Worm (Caenorhabditis elegans) whole organism, late embryonic: ENCODE results near the gene nhr-114.

ENCODE experiments used
- elt-2 ChIP-seq: sonication (generic microtip); optimal IDR thresholded peaks from 2 replicates; lab custom pipeline; 2016; ENCODE audit warnings: missing genetic modification reagents, missing genetic modification characterization, missing compliant biosample characterization
- ets-4 ChIP-seq: sonication (generic microtip); optimal IDR thresholded peaks from 2 replicates; lab custom pipeline; 2016; ENCODE audit warnings: missing genetic modification characterization, missing compliant biosample characterization
- fax-1 ChIP-seq: sonication (generic microtip); optimal IDR thresholded peaks from 2 replicates; lab custom pipeline; 2016; ENCODE audit warnings: missing genotype, missing genetic modification characterization, missing compliant biosample characterization
- hlh-15 ChIP-seq: sonication (generic microtip); optimal IDR thresholded peaks from 2 replicates; lab custom pipeline; 2016; ENCODE audit warnings: missing genetic modification characterization, missing compliant biosample characterization
- hlh-30 ChIP-seq: sonication (generic microtip); optimal IDR thresholded peaks from 2 replicates; lab custom pipeline; 2017; ENCODE audit warnings: antibody characterized with exemption, missing genetic modification characterization, missing compliant biosample characterization; ENCODE audit not compliant: insufficient read depth
- lim-6 ChIP-seq: sonication (generic microtip); optimal IDR thresholded peaks from 2 replicates; lab custom pipeline; 2016; ENCODE audit warnings: missing genetic modification characterization, missing compliant biosample characterization
- nhr-11 ChIP-seq: fragments of 150-350 bp; optimal IDR thresholded peaks from 2 replicates; lab custom pipeline; 2014; ENCODE audit warnings: missing biosample characterization, missing genetic modification characterization
- pag-3 ChIP-seq: sonication (generic microtip); optimal IDR thresholded peaks from 2 replicates; lab custom pipeline; 2016; ENCODE audit warnings: missing compliant biosample characterization, missing genetic modification characterization, borderline replicate concordance
- pqm-1 ChIP-seq: sonication (generic microtip); optimal IDR thresholded peaks from 2 replicates; lab custom pipeline; 2016; ENCODE audit warnings: missing genetic modification characterization, missing compliant biosample characterization
- sdc-2 ChIP-seq: sonication (generic microtip); optimal IDR thresholded peaks from 2 replicates; lab custom pipeline; 2016; ENCODE audit warnings: missing genotype, missing genetic modification characterization, missing compliant biosample characterization
- sox-4 ChIP-seq: sonication (generic microtip); optimal IDR thresholded peaks from 2 replicates; lab custom pipeline; 2017; ENCODE audit warnings: mild to moderate bottlenecking, missing genetic modification characterization, inconsistent platforms, missing compliant biosample characterization
- tbx-2 ChIP-seq: sonication (generic microtip); optimal IDR thresholded peaks from 2 replicates; lab custom pipeline; 2016; ENCODE audit warnings: missing genetic modification characterization, missing compliant biosample characterization
- unc-55 ChIP-seq: sonication (generic microtip); optimal IDR thresholded peaks from 2 replicates; lab custom pipeline; 2017; ENCODE audit warnings: missing biosample characterization, missing genetic modification reagents, missing genetic modification characterization

ce11 chrV:4186453-4187143 lies 404 bp upstream of the nhr-114 start:
- no peak for TF ChIP-seq tbx-2 (tag; lab: Kevin White, UChicago)
- no peak for TF ChIP-seq hlh-15 (tag; lab: Kevin White, UChicago)
- TF ChIP-seq pqm-1 (tag; lab: Kevin White, UChicago): no peak
- no peak for TF ChIP-seq sox-4 (tag; lab: Kevin White, UChicago)
- TF ChIP-seq lim-6: no peak
- no peak for TF ChIP-seq sdc-2 (tag; lab: Kevin White, UChicago)
- TF ChIP-seq nhr-11: no peak
- TF ChIP-seq hlh-30 (tag; lab: Kevin White, UChicago): no peak
- no peak for TF ChIP-seq fax-1
- no peak for TF ChIP-seq unc-55 (GFP tag; lab: Kevin White, UChicago)
- no peak for TF ChIP-seq pag-3
- TF ChIP-seq elt-2 (tag; lab: Kevin White, UChicago): peak; percentile 6
- no peak for TF ChIP-seq ets-4 (tag; lab: Kevin White, UChicago)
